Fruit fly (Drosophila melanogaster) Kc167 (cell line): ENCODE measurements around the gene Tengl3.

ENCODE experiments used
- h ChIP-seq: fragments of >200 bp; optimal IDR thresholded peaks from 3 replicates; lab custom pipeline; 2018; ENCODE audit warnings: missing external identifiers
- psq ChIP-seq: fragments of >200 bp; optimal IDR thresholded peaks from 2 replicates; lab custom pipeline; 2017; ENCODE audit warnings: missing external identifiers

DNA sequence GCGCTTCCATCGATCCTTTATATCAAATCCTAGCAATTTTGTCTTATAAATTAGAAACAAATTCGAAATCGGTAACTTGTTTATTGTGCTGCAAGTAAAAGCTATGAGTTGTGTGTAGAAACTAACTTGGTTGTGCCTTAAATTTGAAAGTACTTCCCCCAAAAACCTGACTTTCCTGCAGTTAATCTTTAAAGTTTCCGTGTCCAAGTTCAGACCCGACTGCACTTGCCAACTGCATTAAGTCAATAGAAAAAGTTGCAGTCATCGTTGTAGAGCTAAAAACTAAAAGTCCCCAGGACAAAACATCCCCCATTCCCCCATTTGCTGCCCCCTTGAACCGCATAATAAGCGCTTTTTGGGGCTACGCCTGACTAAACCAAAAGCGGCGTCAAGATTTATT lies 2.4 kb upstream of the Tengl3 start, which contains the start of gene Tengl1:
- TF ChIP-seq h, result no peak
- no peak for TF ChIP-seq psq (lab: Kevin White, UChicago)
